Worm (Caenorhabditis elegans): ENCODE results near the gene C25E10.5.

Gene C25E10.5

ce11 chrV:8988104-8988503 lies 42.2 kb upstream of the C25E10.5 start, which contains the start of gene str-87:
Gene str-87 (minus strand): TSS chrV:8988204.
- TF ChIP-seq pax-1 (tag; optimal IDR thresholded peaks at IDR 0.05): no peak
- TF ChIP-seq gmeb-2 (tag; optimal IDR thresholded peaks at IDR 0.05): no peak
- no peak for TF ChIP-seq F13H6.1 (tag; optimal IDR thresholded peaks at IDR 0.05)
- TF ChIP-seq sox-2 (GFP tag; IDR thresholded peaks at IDR 0.05): no peak
- no peak for TF ChIP-seq zip-5 (tag; optimal IDR thresholded peaks at IDR 0.05)
- no peak for TF ChIP-seq elt-2 (tag; optimal IDR thresholded peaks at IDR 0.05)
- TF ChIP-seq mec-3 (tag; optimal IDR thresholded peaks at IDR 0.05; ENCODE audit: borderline replicate concordance): no peak
- no peak for TF ChIP-seq rnt-1 (tag; optimal IDR thresholded peaks at IDR 0.05)
- no peak for TF ChIP-seq ama-1 (optimal IDR thresholded peaks at IDR 0.05)
- TF ChIP-seq ceh-22 (tag; optimal IDR thresholded peaks at IDR 0.05): no peak
- no peak for TF ChIP-seq K09A11.1 (tag; optimal IDR thresholded peaks at IDR 0.05; ENCODE audit: insufficient read depth)
- TF ChIP-seq lin-11 (tag; optimal IDR thresholded peaks at IDR 0.05): no peak
- TF ChIP-seq hlh-6 (tag; optimal IDR thresholded peaks at IDR 0.05): no peak
- no peak for TF ChIP-seq madf-2 (tag; optimal IDR thresholded peaks at IDR 0.05)
- no peak for TF ChIP-seq hlh-13 (GFP tag; optimal IDR thresholded peaks at IDR 0.05)
- no peak for TF ChIP-seq ttx-3 (tag; optimal IDR thresholded peaks at IDR 0.05)

ce11 chrV:8990194-8990649 lies 40.1 kb upstream of the C25E10.5 start, which contains the start of gene F59E11.7:
Gene F59E11.7 (plus strand): TSS chrV:8990244.
- TF ChIP-seq unc-55 (GFP tag; optimal IDR thresholded peaks at IDR 0.05): no peak
- no peak for TF ChIP-seq lin-11 (tag; optimal IDR thresholded peaks at IDR 0.05)
- no peak for TF ChIP-seq nfya-1 (tag; optimal IDR thresholded peaks at IDR 0.05)
- no peak for TF ChIP-seq che-1 (tag; optimal IDR thresholded peaks at IDR 0.05)
- no peak for TF ChIP-seq ets-4 (tag; optimal IDR thresholded peaks at IDR 0.05)
- TF ChIP-seq elt-2 (tag; optimal IDR thresholded peaks at IDR 0.05): no peak
- no peak for TF ChIP-seq fkh-6 (tag; optimal IDR thresholded peaks at IDR 0.05)
- TF ChIP-seq ceh-48 (tag; optimal IDR thresholded peaks at IDR 0.05): no peak
- TF ChIP-seq unc-42 (tag; optimal IDR thresholded peaks at IDR 0.05): no peak
- TF ChIP-seq nhr-232 (tag; optimal IDR thresholded peaks at IDR 0.05): no peak
- no peak for TF ChIP-seq Y22D7AL.16 (tag; optimal IDR thresholded peaks at IDR 0.05)
- no peak for TF ChIP-seq elt-4 (tag; optimal IDR thresholded peaks at IDR 0.05)

- TF ChIP-seq eyg-1 (tag; optimal IDR thresholded peaks at IDR 0.05) (no peak), ceh-18 (tag; optimal IDR thresholded peaks at IDR 0.05) (no peak), C08G9.2 (tag; optimal IDR thresholded peaks at IDR 0.05) (no peak), hlh-15 (tag; optimal IDR thresholded peaks at IDR 0.05) (no peak), elt-2 (tag; optimal IDR thresholded peaks at IDR 0.05) (no peak), lim-6 (tag; optimal IDR thresholded peaks at IDR 0.05) (no peak)
Observed at ce11 chrV:8991679-8992078, 38.7 kb upstream of the C25E10.5 start, which contains the start of gene F59E11.6. Gene F59E11.6 (plus strand): TSS chrV:8991789.

- TF ChIP-seq ttx-3 (tag; optimal IDR thresholded peaks at IDR 0.05) (no peak), gmeb-2 (tag; optimal IDR thresholded peaks at IDR 0.05) (no peak), hlh-15 (tag; optimal IDR thresholded peaks at IDR 0.05) (no peak), tbx-2 (tag; optimal IDR thresholded peaks at IDR 0.05) (no peak), unc-3 (GFP tag; conservative IDR thresholded peaks at IDR 0.05) (no peak), unc-3 (tag; optimal IDR thresholded peaks at IDR 0.05) (no peak), sox-2 (GFP tag; IDR thresholded peaks at IDR 0.05) (no peak)
Observed at ce11 chrV:8994272-8994671, 36.1 kb upstream of the C25E10.5 start.

- TF ChIP-seq pha-2 (tag; optimal IDR thresholded peaks at IDR 0.05): no peak
- TF ChIP-seq hlh-15 (tag; optimal IDR thresholded peaks at IDR 0.05): no peak
- no peak for TF ChIP-seq madf-2 (tag; optimal IDR thresholded peaks at IDR 0.05)
- TF ChIP-seq hlh-6 (tag; optimal IDR thresholded peaks at IDR 0.05): no peak
- TF ChIP-seq nhr-11 (tag; optimal IDR thresholded peaks at IDR 0.05): no peak
- no peak for TF ChIP-seq ceh-31 (tag; optimal IDR thresholded peaks at IDR 0.05)
- TF ChIP-seq rnt-1 (tag; optimal IDR thresholded peaks at IDR 0.05): no peak
- no peak for TF ChIP-seq sdc-2 (tag; optimal IDR thresholded peaks at IDR 0.05)
- no peak for TF ChIP-seq ama-1 (optimal IDR thresholded peaks at IDR 0.05)
- no peak for TF ChIP-seq unc-86 (tag; optimal IDR thresholded peaks at IDR 0.05)
- no peak for TF ChIP-seq pha-4 (tag; optimal IDR thresholded peaks at IDR 0.05)
- no peak for TF ChIP-seq ceh-9 (tag; optimal IDR thresholded peaks at IDR 0.05)
- TF ChIP-seq ceh-2 (tag; optimal IDR thresholded peaks at IDR 0.05): no peak
- TF ChIP-seq dve-1 (tag; optimal IDR thresholded peaks at IDR 0.05): no peak
- no peak for TF ChIP-seq Y22D7AL.16 (tag; optimal IDR thresholded peaks at IDR 0.05)
- no peak for TF ChIP-seq ceh-24 (tag; optimal IDR thresholded peaks at IDR 0.05)
- TF ChIP-seq tbx-7 (tag; optimal IDR thresholded peaks at IDR 0.05): no peak
- no peak for TF ChIP-seq syd-9 (tag; optimal IDR thresholded peaks at IDR 0.05)
- TF ChIP-seq ceh-6 (GFP tag; optimal IDR thresholded peaks at IDR 0.05): no peak
Observed at ce11 chrV:8994801-8995200, 35.5 kb upstream of the C25E10.5 start, which contains the start of gene F59E11.5. Gene F59E11.5 (plus strand): TSS chrV:8995101.
